Fruit fly (Drosophila melanogaster) whole organism, embryonic: Measurements from ENCODE around the gene CG18766.

Experiments used
- Aef1 ChIP-seq: fragments of 200-800 bp; sonication (Bioruptor generic); IDR thresholded peaks from 3 replicates; pipeline ENCODE4 v1.3.6; 2022; ENCODE audit warnings: missing biosample characterization, missing genetic modification characterization
- CG10267 ChIP-seq: fragments of 200-800 bp; sonication (Bioruptor generic); optimal IDR thresholded peaks from 2 replicates; lab custom pipeline; 2018; ENCODE audit warnings: missing biosample characterization, mild to moderate bottlenecking, missing genetic modification characterization, moderate library complexity
- CG10431 ChIP-seq: fragments of 200-800 bp; sonication (Bioruptor generic); optimal IDR thresholded peaks from 3 replicates; lab custom pipeline; 2018; ENCODE audit warnings: missing biosample characterization, mild to moderate bottlenecking, missing genetic modification characterization
- CG10979 ChIP-seq: fragments of 200-800 bp; sonication (Bioruptor generic); optimal IDR thresholded peaks from 2 replicates; lab custom pipeline; 2018; ENCODE audit warnings: missing biosample characterization, mild to moderate bottlenecking, missing genetic modification characterization, moderate library complexity
- CG17829 ChIP-seq: fragments of 200-800 bp; optimal IDR thresholded peaks from 2 replicates; lab custom pipeline; 2019; ENCODE audit warnings: missing biosample characterization, mild to moderate bottlenecking, missing genetic modification characterization, moderate library complexity
- CG18262 ChIP-seq: fragments of 200-800 bp; optimal IDR thresholded peaks from 3 replicates; lab custom pipeline; 2019; ENCODE audit warnings: missing biosample characterization, mild to moderate bottlenecking, missing genetic modification characterization, moderate library complexity
- CG18764 ChIP-seq: fragments of 200-800 bp; sonication (Bioruptor generic); optimal IDR thresholded peaks from 3 replicates; lab custom pipeline; 2016; ENCODE audit warnings: missing biosample characterization, missing genetic modification characterization
- CG32772 ChIP-seq: fragments of 200-800 bp; sonication (Bioruptor generic); IDR thresholded peaks from 2 replicates; pipeline ENCODE4 v1.3.6; 2022; ENCODE audit warnings: missing biosample characterization, missing genetic modification characterization
- CG5245 ChIP-seq: fragments of 200-800 bp; sonication (Bioruptor generic); optimal IDR thresholded peaks from 3 replicates; lab custom pipeline; 2016; ENCODE audit warnings: missing biosample characterization, missing genetic modification characterization
- CG6254 ChIP-seq: fragments of 200-800 bp; sonication (Bioruptor generic); optimal IDR thresholded peaks from 3 replicates; lab custom pipeline; 2017; ENCODE audit warnings: mild to moderate bottlenecking, missing biosample characterization, missing genetic modification reagents, missing genetic modification characterization
- CG6654 ChIP-seq: fragments of 200-800 bp; sonication (Bioruptor generic); optimal IDR thresholded peaks from 2 replicates; lab custom pipeline; 2017; ENCODE audit warnings: missing biosample characterization, mild to moderate bottlenecking, missing genetic modification characterization
- CG7839 ChIP-seq: fragments of 200-800 bp; sonication (Bioruptor generic); optimal IDR thresholded peaks from 3 replicates; lab custom pipeline; 2018; ENCODE audit warnings: missing biosample characterization, mild to moderate bottlenecking, missing genetic modification characterization, moderate library complexity
- CG7987 ChIP-seq: fragments of 200-800 bp; sonication (Bioruptor generic); optimal IDR thresholded peaks from 2 replicates; lab custom pipeline; 2018; ENCODE audit warnings: missing biosample characterization, mild to moderate bottlenecking, missing genetic modification characterization, moderate library complexity
- D ChIP-seq, 2 experiments: fragments of 200-800 bp in 1 of 2; fragments of >200 bp in 1 of 2; sonication (Bioruptor generic) in 1 of 2; optimal IDR thresholded peaks; 2 replicates in 1 of 2; 3 replicates in 1 of 2; lab custom pipeline; 2017; ENCODE audit warnings: mild to moderate bottlenecking in 1 of 2, missing biosample characterization in 1 of 2, missing genetic modification characterization in 1 of 2, missing genetic modification reagents in 1 of 2
- E2f2 ChIP-seq: fragments of 200-800 bp; sonication (Bioruptor generic); IDR thresholded peaks from 2 replicates; pipeline ENCODE4 v1.3.6; 2022; ENCODE audit warnings: missing biosample characterization, missing genetic modification characterization
- H15 ChIP-seq: fragments of 200-800 bp; sonication (Bioruptor generic); IDR thresholded peaks from 3 replicates; pipeline ENCODE4 v1.3.6; 2022; ENCODE audit warnings: missing biosample characterization, missing genetic modification characterization
- NC2α ChIP-seq: fragments of 200-800 bp; sonication (Bioruptor generic); optimal IDR thresholded peaks from 2 replicates; lab custom pipeline; 2016; ENCODE audit warnings: missing biosample characterization, missing genetic modification characterization
- Oli ChIP-seq: fragments of 200-800 bp; sonication (Bioruptor generic); optimal IDR thresholded peaks from 2 replicates; lab custom pipeline; 2018; ENCODE audit warnings: missing biosample characterization, mild to moderate bottlenecking, missing genetic modification characterization, moderate library complexity
- Pdp1 ChIP-seq, 2 experiments: fragments of 200-800 bp; sonication (Bioruptor generic); optimal IDR thresholded peaks; 3 replicates each; lab custom pipeline; 2016; ENCODE audit warnings: missing biosample characterization in 2 of 2, missing genetic modification characterization in 2 of 2, mild to moderate bottlenecking in 1 of 2, moderate library complexity in 1 of 2
- Spps ChIP-seq: fragments of 200-800 bp; sonication (Bioruptor generic); optimal IDR thresholded peaks from 2 replicates; lab custom pipeline; 2018; ENCODE audit warnings: missing biosample characterization, mild to moderate bottlenecking, missing genetic modification characterization
- amos ChIP-seq: fragments of 200-800 bp; sonication (Bioruptor generic); IDR thresholded peaks from 2 replicates; pipeline ENCODE4 v1.3.6; 2022; ENCODE audit warnings: missing biosample characterization, missing genetic modification characterization; ENCODE audit not compliant: partially characterized antibody
- ara ChIP-seq: fragments of 200-800 bp; sonication (Bioruptor generic); IDR thresholded peaks from 2 replicates; pipeline ENCODE4 v1.3.6; 2022; ENCODE audit warnings: missing biosample characterization, missing genetic modification characterization
- ci ChIP-seq: fragments of 200-800 bp; sonication (Bioruptor generic); IDR thresholded peaks from 3 replicates; pipeline ENCODE4 v1.3.6; 2022; ENCODE audit warnings: missing biosample characterization, missing genetic modification characterization
- croc ChIP-seq: fragments of 200-800 bp; sonication (Bioruptor generic); conservative IDR thresholded peaks from 3 replicates; pipeline ENCODE4 v1.3.6; 2022; ENCODE audit warnings: missing biosample characterization, missing genetic modification characterization
- fd96Cb ChIP-seq: fragments of 200-800 bp; sonication (Bioruptor generic); optimal IDR thresholded peaks from 2 replicates; lab custom pipeline; 2018; ENCODE audit warnings: missing biosample characterization, mild to moderate bottlenecking, missing genetic modification characterization, moderate library complexity
- gsb-n ChIP-seq: fragments of 200-800 bp; sonication (Bioruptor generic); optimal IDR thresholded peaks from 3 replicates; lab custom pipeline; 2018; ENCODE audit warnings: missing biosample characterization, mild to moderate bottlenecking, missing genetic modification characterization
- hkb ChIP-seq, 2 experiments: fragments of 200-800 bp in 1 of 2; fragments of >200 bp in 1 of 2; sonication (Bioruptor generic) in 1 of 2; IDR thresholded peaks in 1 of 2; optimal IDR thresholded peaks in 1 of 2; 2 replicates each; pipeline versions ENCODE4 v1.3.6 to Lab custom; 2017 to 2022; ENCODE audit warnings: missing biosample characterization in 1 of 2, missing genetic modification characterization in 1 of 2
- inv ChIP-seq: fragments of 200-800 bp; sonication (Bioruptor generic); IDR thresholded peaks from 2 replicates; pipeline ENCODE4 v1.3.6; 2022; ENCODE audit warnings: missing biosample characterization, missing genetic modification characterization; ENCODE audit not compliant: partially characterized antibody
- knrl ChIP-seq: fragments of 200-800 bp; sonication (Bioruptor generic); IDR thresholded peaks from 3 replicates; pipeline ENCODE4 v1.3.6; 2022; ENCODE audit warnings: missing biosample characterization, missing genetic modification characterization; ENCODE audit not compliant: partially characterized antibody
- lab ChIP-seq: fragments of 200-800 bp; sonication (Bioruptor generic); optimal IDR thresholded peaks from 3 replicates; lab custom pipeline; 2017; ENCODE audit warnings: missing biosample characterization, missing genetic modification characterization, mild to moderate bottlenecking, moderate library complexity, missing genetic modification reagents
- lbe ChIP-seq: fragments of 200-800 bp; sonication (Bioruptor generic); optimal IDR thresholded peaks from 2 replicates; lab custom pipeline; 2016; ENCODE audit warnings: missing biosample characterization, mild to moderate bottlenecking, missing genetic modification characterization
- lola ChIP-seq, 3 experiments: fragments of >200 bp in 2 of 3; fragments of 200-800 bp in 1 of 3; sonication (Bioruptor generic) in 1 of 3; optimal IDR thresholded peaks; 2 replicates each; lab custom pipeline; 2017 to 2019; ENCODE audit warnings: missing biosample characterization in 3 of 3, missing genetic modification characterization in 3 of 3, mild to moderate bottlenecking in 1 of 3, moderate library complexity in 1 of 3
- nerfin-1 ChIP-seq: fragments of 200-800 bp; sonication (Bioruptor generic); optimal IDR thresholded peaks from 3 replicates; lab custom pipeline; 2019; ENCODE audit warnings: missing biosample characterization, mild to moderate bottlenecking, missing genetic modification characterization, moderate library complexity
- nom ChIP-seq: fragments of 200-800 bp; sonication (Bioruptor generic); optimal IDR thresholded peaks from 2 replicates; lab custom pipeline; 2017; ENCODE audit warnings: missing biosample characterization, missing genetic modification characterization, mild to moderate bottlenecking, moderate library complexity, missing genetic modification reagents
- oc ChIP-seq: fragments of 200-800 bp; sonication (Bioruptor generic); optimal IDR thresholded peaks from 2 replicates; lab custom pipeline; 2018; ENCODE audit warnings: missing biosample characterization, mild to moderate bottlenecking, missing genetic modification characterization, moderate library complexity
- sqz ChIP-seq: fragments of 200-800 bp; sonication (Bioruptor generic); optimal IDR thresholded peaks from 3 replicates; lab custom pipeline; 2018; ENCODE audit warnings: missing biosample characterization, mild to moderate bottlenecking, missing genetic modification characterization
- tna ChIP-seq: fragments of 200-800 bp; sonication (Bioruptor generic); IDR thresholded peaks from 2 replicates; pipeline ENCODE4 v1.3.6; 2022; ENCODE audit warnings: missing biosample characterization, missing genetic modification characterization; ENCODE audit not compliant: partially characterized antibody
- wek ChIP-seq: fragments of 200-800 bp; sonication (Bioruptor generic); optimal IDR thresholded peaks from 3 replicates; lab custom pipeline; 2018; ENCODE audit warnings: missing biosample characterization, mild to moderate bottlenecking, missing genetic modification characterization, moderate library complexity
- zf30C ChIP-seq: fragments of 200-800 bp; sonication (Bioruptor generic); optimal IDR thresholded peaks from 3 replicates; lab custom pipeline; 2018; ENCODE audit warnings: missing biosample characterization, mild to moderate bottlenecking, missing genetic modification characterization

The CG18766 gene

DNA sequence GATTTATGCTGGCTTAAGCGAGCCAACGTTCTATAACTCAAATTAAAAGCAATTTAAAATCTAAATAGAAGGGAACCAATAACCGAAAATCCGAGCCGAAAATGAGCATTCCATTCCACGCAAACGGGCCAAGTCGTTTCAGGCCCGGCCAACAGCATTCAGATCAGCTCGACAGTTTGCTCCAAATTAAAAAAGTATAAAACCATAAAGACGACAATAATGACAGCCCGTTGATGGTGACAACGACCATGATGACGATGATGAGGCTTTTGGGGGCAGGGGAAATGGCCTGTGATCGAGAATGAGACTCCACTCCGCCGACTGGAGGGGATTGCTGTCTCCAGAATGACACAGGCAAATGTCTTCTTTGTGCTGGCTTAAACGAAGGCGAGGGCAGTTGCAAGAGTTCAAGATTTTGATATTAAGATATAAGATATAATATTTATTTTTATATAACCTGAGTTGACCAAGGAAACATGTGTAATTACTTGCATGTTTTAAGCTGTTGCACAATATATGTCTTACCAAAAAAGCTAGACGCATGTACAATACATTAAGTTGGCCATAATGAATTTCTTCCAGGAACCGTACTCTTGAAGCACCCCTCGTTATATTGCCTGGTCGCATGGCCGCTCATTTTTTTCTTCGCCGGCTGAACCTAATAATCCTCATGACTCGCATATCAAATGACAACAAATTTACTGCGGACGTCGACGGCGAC is 40.2 kb downstream of the CG18766 start (continued):
- TF ChIP-seq CG10431 (GFP tag; lab: Kevin White, UChicago), result no peak
- 0 out of 2 replicates have a peak, but pooled peaks have one; percentile 9 for TF ChIP-seq E2f2
- TF ChIP-seq Spps (tag; lab: Kevin White, UChicago), result peak; percentile 32
- peak; percentile 78 for TF ChIP-seq sqz
- no peak for TF ChIP-seq zf30C (GFP tag; lab: Kevin White, UChicago)
- peak; percentile 19 for TF ChIP-seq CG7839 (tag; lab: Kevin White, UChicago)
- no peak for TF ChIP-seq NC2α (GFP tag; lab: Kevin White, UChicago)
- TF ChIP-seq Pdp1 (GFP tag; optimal IDR thresholded peaks at IDR 0.05; lab: Kevin White, UChicago), result no peak
- TF ChIP-seq CG18262 (tag; lab: Kevin White, UChicago), result peak; percentile 66
- TF ChIP-seq CG10979 (tag; lab: Kevin White, UChicago), result peak; percentile 62
- peak; percentile 22 for TF ChIP-seq nerfin-1 (tag; lab: Kevin White, UChicago)
- peak; percentile 34 for TF ChIP-seq CG17829 (tag; lab: Kevin White, UChicago)
- TF ChIP-seq Oli (tag; lab: Kevin White, UChicago), result peak; percentile 30
- peak; percentile 41 for TF ChIP-seq CG6254 (GFP tag; lab: Kevin White, UChicago)
- peak; percentile 3 for TF ChIP-seq lbe (GFP tag; lab: Kevin White, UChicago)
- TF ChIP-seq lola (GFP tag; optimal IDR thresholded peaks at IDR 0.05; lab: Kevin White, UChicago), result peak in 1 of 3 experiments; percentile 41
- TF ChIP-seq Aef1 (GFP tag; lab: Robert Waterston, UW), result no peak
- TF ChIP-seq gsb-n (tag; lab: Kevin White, UChicago), result peak; percentile 28
- 0 out of 3 replicates have a peak, but pooled peaks have one; percentile 13 for TF ChIP-seq ci (GFP tag; lab: Robert Waterston, UW)
- TF ChIP-seq croc (GFP tag; lab: Robert Waterston, UW), result 0 out of 3 replicates have a peak, but pooled peaks have one; percentile 17
- TF ChIP-seq ara (GFP tag; lab: Robert Waterston, UW), result peak; percentile 58
- TF ChIP-seq CG10267 (tag; lab: Kevin White, UChicago), result peak; percentile 39
- peak; percentile 52 for TF ChIP-seq oc (tag; lab: Kevin White, UChicago)
- peak; percentile 5 for TF ChIP-seq CG5245 (GFP tag; lab: Kevin White, UChicago)
- peak; percentile 97 for TF ChIP-seq hkb (optimal IDR thresholded peaks at IDR 0.05; lab: Kevin White, UChicago)
- no peak for TF ChIP-seq hkb (GFP tag; IDR thresholded peaks at IDR 0.05; lab: Robert Waterston, UW)
- TF ChIP-seq D (optimal IDR thresholded peaks at IDR 0.05; lab: Kevin White, UChicago), result no peak
- peak; percentile 35 for TF ChIP-seq D (GFP tag; optimal IDR thresholded peaks at IDR 0.05; lab: Kevin White, UChicago)
- TF ChIP-seq lab (GFP tag; lab: Kevin White, UChicago), result peak; percentile 9
- TF ChIP-seq fd96Cb (tag; lab: Kevin White, UChicago), result peak; percentile 11
- TF ChIP-seq inv, result no peak
- 0 out of 2 replicates have a peak, but pooled peaks have one; percentile 11 for TF ChIP-seq CG32772
- TF ChIP-seq H15 (GFP tag; lab: Robert Waterston, UW), result peak; percentile 41; the same call in 1 of the 3 replicates
- TF ChIP-seq knrl (GFP tag; lab: Robert Waterston, UW), result no peak
- TF ChIP-seq, all 482 proteins: peak for 75

DNA sequence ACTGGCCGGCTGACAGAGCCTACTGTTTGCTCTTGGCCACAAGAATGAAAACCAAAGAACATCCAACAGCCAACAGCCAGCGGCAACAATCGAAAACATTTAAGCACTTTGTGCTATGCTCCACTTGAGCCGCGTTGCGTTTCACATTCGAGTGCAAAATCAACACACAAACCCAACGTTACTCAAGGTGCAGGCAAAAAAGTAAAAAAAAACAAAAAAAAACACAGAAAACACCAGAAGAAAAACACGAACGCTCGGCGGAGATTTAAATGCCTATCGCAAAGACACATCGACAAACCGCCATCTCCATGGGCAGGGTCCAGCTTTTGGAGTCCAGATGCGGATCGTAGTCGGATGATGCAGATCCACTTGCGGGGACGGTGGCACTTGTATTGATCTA is 41.2 kb downstream of the CG18766 start:
- TF ChIP-seq CG18764, result no peak
- no peak for TF ChIP-seq tna (GFP tag; lab: Robert Waterston, UW)
- TF ChIP-seq E2f2, result no peak
- TF ChIP-seq CG6654 (GFP tag; lab: Kevin White, UChicago), result no peak
- TF ChIP-seq wek (GFP tag; lab: Kevin White, UChicago), result no peak
- TF ChIP-seq CG7987, result no peak
- TF ChIP-seq nom (GFP tag; lab: Kevin White, UChicago), result no peak
- TF ChIP-seq amos (GFP tag; lab: Robert Waterston, UW), result no peak
- TF ChIP-seq, all 482 proteins: peak for 0
